Fruit fly (Drosophila melanogaster) whole organism, embryonic: ENCODE measurements around the gene CG1273.

Source experiments
- Ada2b ChIP-seq: fragments of 200-800 bp; sonication (Bioruptor generic); IDR thresholded peaks from 2 replicates; pipeline ENCODE4 v1.3.6; 2022; ENCODE audit warnings: missing biosample characterization, missing genetic modification characterization
- CG10543 ChIP-seq: fragments of 200-800 bp; sonication (Bioruptor generic); optimal IDR thresholded peaks from 3 replicates; lab custom pipeline; 2017; ENCODE audit warnings: missing biosample characterization, mild to moderate bottlenecking, missing genetic modification characterization, moderate library complexity
- CG11696 ChIP-seq: fragments of 200-800 bp; sonication (Bioruptor generic); IDR thresholded peaks from 2 replicates; pipeline ENCODE4 v1.3.6; 2022; ENCODE audit warnings: missing biosample characterization, missing genetic modification characterization
- CG11723 ChIP-seq: fragments of 200-800 bp; sonication (Bioruptor generic); optimal IDR thresholded peaks from 2 replicates; lab custom pipeline; 2017; ENCODE audit warnings: missing biosample characterization, mild to moderate bottlenecking, missing genetic modification characterization
- CG13775 ChIP-seq: fragments of 200-800 bp; sonication (Bioruptor generic); optimal IDR thresholded peaks from 3 replicates; lab custom pipeline; 2017; ENCODE audit warnings: missing biosample characterization, mild to moderate bottlenecking, missing genetic modification characterization
- CG14667 ChIP-seq: fragments of 200-800 bp; sonication (Bioruptor generic); IDR thresholded peaks from 2 replicates; pipeline ENCODE4 v1.3.6; 2022; ENCODE audit warnings: missing biosample characterization, missing genetic modification characterization
- CG15479 ChIP-seq: fragments of 200-800 bp; sonication (Bioruptor generic); optimal IDR thresholded peaks from 3 replicates; lab custom pipeline; 2019; ENCODE audit warnings: missing biosample characterization, mild to moderate bottlenecking, missing genetic modification characterization, moderate library complexity
- CG15696 ChIP-seq: fragments of 200-800 bp; sonication (Bioruptor generic); optimal IDR thresholded peaks from 2 replicates; lab custom pipeline; 2019; ENCODE audit warnings: missing biosample characterization, mild to moderate bottlenecking, missing genetic modification characterization, moderate library complexity
- CG1647 ChIP-seq: fragments of 200-800 bp; sonication (Bioruptor generic); optimal IDR thresholded peaks from 3 replicates; lab custom pipeline; 2016; ENCODE audit warnings: missing biosample characterization, missing genetic modification characterization
- CG18764 ChIP-seq: fragments of 200-800 bp; sonication (Bioruptor generic); optimal IDR thresholded peaks from 3 replicates; lab custom pipeline; 2016; ENCODE audit warnings: missing biosample characterization, missing genetic modification characterization
- CG2120 ChIP-seq: fragments of 200-800 bp; sonication (Bioruptor generic); optimal IDR thresholded peaks from 3 replicates; lab custom pipeline; 2016; ENCODE audit warnings: missing biosample characterization, missing genetic modification characterization
- CG2889 ChIP-seq: fragments of 200-800 bp; sonication (Bioruptor generic); IDR thresholded peaks from 3 replicates; pipeline ENCODE4 v1.3.6; 2022; ENCODE audit warnings: missing biosample characterization, missing genetic modification characterization
- CG31441 ChIP-seq: fragments of 200-800 bp; sonication (Bioruptor generic); IDR thresholded peaks from 2 replicates; pipeline ENCODE4 v1.3.6; 2022; ENCODE audit warnings: missing biosample characterization, missing genetic modification characterization
- CG4730 ChIP-seq: fragments of 200-800 bp; sonication (Bioruptor generic); IDR thresholded peaks from 2 replicates; pipeline ENCODE4 v1.3.6; 2022; ENCODE audit warnings: missing biosample characterization, missing genetic modification characterization
- CG6813 ChIP-seq: fragments of 200-800 bp; sonication (Bioruptor generic); optimal IDR thresholded peaks from 2 replicates; lab custom pipeline; 2017; ENCODE audit warnings: missing biosample characterization, missing genetic modification characterization, mild to moderate bottlenecking, moderate library complexity, missing genetic modification reagents
- CG6854 ChIP-seq: fragments of 200-800 bp; sonication (Bioruptor generic); optimal IDR thresholded peaks from 3 replicates; lab custom pipeline; 2017; ENCODE audit warnings: missing biosample characterization, mild to moderate bottlenecking, missing genetic modification characterization
- CG9437 ChIP-seq: fragments of 200-800 bp; sonication (Bioruptor generic); optimal IDR thresholded peaks from 2 replicates; lab custom pipeline; 2018; ENCODE audit warnings: missing biosample characterization, mild to moderate bottlenecking, missing genetic modification characterization
- CG9797 ChIP-seq: fragments of 200-800 bp; sonication (Bioruptor generic); optimal IDR thresholded peaks from 3 replicates; lab custom pipeline; 2018; ENCODE audit warnings: missing biosample characterization, mild to moderate bottlenecking, missing genetic modification characterization
- CG9817 ChIP-seq: fragments of 200-800 bp; sonication (Bioruptor generic); optimal IDR thresholded peaks from 2 replicates; lab custom pipeline; 2018; ENCODE audit warnings: missing biosample characterization, mild to moderate bottlenecking, missing genetic modification characterization, moderate library complexity
- CkIIα-i1 ChIP-seq: fragments of 200-800 bp; sonication (Bioruptor generic); IDR thresholded peaks from 2 replicates; pipeline ENCODE4 v1.3.6; 2022; ENCODE audit warnings: missing biosample characterization, missing genetic modification characterization
- Dek ChIP-seq: fragments of 200-800 bp; sonication (Bioruptor generic); optimal IDR thresholded peaks from 3 replicates; lab custom pipeline; 2019; ENCODE audit warnings: missing biosample characterization, mild to moderate bottlenecking, missing genetic modification characterization, moderate library complexity
- Dfd ChIP-seq, 2 experiments: fragments of >200 bp; optimal IDR thresholded peaks; 2 replicates each; lab custom pipeline; 2017; ENCODE audit warnings: missing biosample characterization in 2 of 2, missing genetic modification characterization in 2 of 2
- Dp ChIP-seq: fragments of 200-800 bp; sonication (Bioruptor generic); optimal IDR thresholded peaks from 2 replicates; lab custom pipeline; 2018; ENCODE audit warnings: missing biosample characterization, mild to moderate bottlenecking, missing genetic modification characterization, moderate library complexity
- E2f2 ChIP-seq: fragments of 200-800 bp; sonication (Bioruptor generic); IDR thresholded peaks from 2 replicates; pipeline ENCODE4 v1.3.6; 2022; ENCODE audit warnings: missing biosample characterization, missing genetic modification characterization
- NC2β ChIP-seq: fragments of 200-800 bp; sonication (Bioruptor generic); optimal IDR thresholded peaks from 2 replicates; lab custom pipeline; 2016; ENCODE audit warnings: missing biosample characterization, missing genetic modification characterization
- Poxn ChIP-seq: fragments of 200-800 bp; sonication (Bioruptor generic); IDR thresholded peaks from 2 replicates; pipeline ENCODE4 v1.3.6; 2022; ENCODE audit warnings: missing biosample characterization, missing genetic modification characterization
- Ptx1 ChIP-seq: fragments of 200-800 bp; sonication (Bioruptor generic); IDR thresholded peaks from 2 replicates; pipeline ENCODE4 v1.3.6; 2022; ENCODE audit warnings: missing biosample characterization, missing genetic modification characterization
- Vsx1 ChIP-seq: fragments of 200-800 bp; sonication (Bioruptor generic); optimal IDR thresholded peaks from 2 replicates; lab custom pipeline; 2017; ENCODE audit warnings: missing biosample characterization, mild to moderate bottlenecking, missing genetic modification characterization, missing genetic modification reagents
- chif ChIP-seq, 2 experiments: fragments of 200-800 bp; sonication (Bioruptor generic); optimal IDR thresholded peaks; 3 replicates each; lab custom pipeline; 2016; ENCODE audit warnings: missing biosample characterization in 2 of 2, missing genetic modification characterization in 2 of 2
- chm ChIP-seq: fragments of 200-800 bp; sonication (Bioruptor generic); IDR thresholded peaks from 2 replicates; pipeline ENCODE4 v1.3.6; 2022; ENCODE audit warnings: missing biosample characterization, missing genetic modification characterization
- disco-r ChIP-seq: fragments of 200-800 bp; sonication (Bioruptor generic); optimal IDR thresholded peaks from 2 replicates; lab custom pipeline; 2016; ENCODE audit warnings: missing biosample characterization, missing genetic modification characterization
- eyg ChIP-seq: fragments of 200-800 bp; sonication (Bioruptor generic); optimal IDR thresholded peaks from 3 replicates; lab custom pipeline; 2016; ENCODE audit warnings: missing biosample characterization, missing genetic modification characterization
- fu2 ChIP-seq: fragments of 200-800 bp; sonication (Bioruptor generic); optimal IDR thresholded peaks from 2 replicates; lab custom pipeline; 2016; ENCODE audit warnings: missing biosample characterization, missing genetic modification characterization
- grn ChIP-seq: fragments of 200-800 bp; sonication (Bioruptor generic); optimal IDR thresholded peaks from 3 replicates; lab custom pipeline; 2017; ENCODE audit warnings: missing biosample characterization, missing genetic modification characterization
- jumu ChIP-seq: fragments of 200-800 bp; sonication (Bioruptor generic); optimal IDR thresholded peaks from 3 replicates; lab custom pipeline; 2016; ENCODE audit warnings: missing biosample characterization, missing genetic modification characterization
- lab ChIP-seq: fragments of 200-800 bp; sonication (Bioruptor generic); optimal IDR thresholded peaks from 3 replicates; lab custom pipeline; 2017; ENCODE audit warnings: missing biosample characterization, missing genetic modification characterization, mild to moderate bottlenecking, moderate library complexity, missing genetic modification reagents
- nerfin-1 ChIP-seq: fragments of 200-800 bp; sonication (Bioruptor generic); optimal IDR thresholded peaks from 3 replicates; lab custom pipeline; 2019; ENCODE audit warnings: missing biosample characterization, mild to moderate bottlenecking, missing genetic modification characterization, moderate library complexity
- row ChIP-seq: fragments of 200-800 bp; sonication (Bioruptor generic); IDR thresholded peaks from 3 replicates; pipeline ENCODE4 v1.3.6; 2022; ENCODE audit warnings: missing biosample characterization, missing genetic modification characterization
- run ChIP-seq: fragments of 200-800 bp; sonication (Bioruptor generic); optimal IDR thresholded peaks from 3 replicates; lab custom pipeline; 2018; ENCODE audit warnings: missing biosample characterization, mild to moderate bottlenecking, missing genetic modification characterization
- salm ChIP-seq: fragments of 200-800 bp; sonication (Bioruptor generic); optimal IDR thresholded peaks from 2 replicates; lab custom pipeline; 2018; ENCODE audit warnings: missing biosample characterization, mild to moderate bottlenecking, missing genetic modification characterization
- sc ChIP-seq, 3 experiments: fragments of >200 bp in 2 of 3; fragments of 200-800 bp in 1 of 3; sonication (Bioruptor generic) in 1 of 3; optimal IDR thresholded peaks; 2 replicates in 2 of 3; 3 replicates in 1 of 3; lab custom pipeline; 2017; ENCODE audit warnings: mild to moderate bottlenecking in 1 of 3, missing biosample characterization in 1 of 3, missing genetic modification characterization in 1 of 3, missing genetic modification reagents in 1 of 3
- seq ChIP-seq: fragments of 200-800 bp; sonication (Bioruptor generic); IDR thresholded peaks from 2 replicates; pipeline ENCODE4 v1.3.6; 2022; ENCODE audit warnings: missing biosample characterization, missing genetic modification characterization
- sim ChIP-seq: fragments of 200-800 bp; sonication (Bioruptor generic); IDR thresholded peaks from 2 replicates; pipeline ENCODE4 v1.3.6; 2022; ENCODE audit warnings: missing biosample characterization, missing genetic modification characterization
- sisA ChIP-seq: fragments of 200-800 bp; sonication (Bioruptor generic); IDR thresholded peaks from 2 replicates; pipeline ENCODE4 v1.3.6; 2022; ENCODE audit warnings: missing biosample characterization, missing genetic modification characterization
- sna ChIP-seq: fragments of 200-800 bp; sonication (Bioruptor generic); IDR thresholded peaks from 2 replicates; pipeline ENCODE4 v1.3.6; 2022; ENCODE audit warnings: missing biosample characterization, missing genetic modification characterization; ENCODE audit not compliant: partially characterized antibody
- stc ChIP-seq: fragments of 200-800 bp; sonication (Bioruptor generic); IDR thresholded peaks from 2 replicates; pipeline ENCODE4 v1.3.6; 2022; ENCODE audit warnings: missing biosample characterization, missing genetic modification characterization
- tin ChIP-seq: fragments of 200-800 bp; sonication (Bioruptor generic); optimal IDR thresholded peaks from 3 replicates; lab custom pipeline; 2016; ENCODE audit warnings: missing biosample characterization, missing genetic modification characterization
- trem ChIP-seq: fragments of 200-800 bp; optimal IDR thresholded peaks from 3 replicates; lab custom pipeline; 2019; ENCODE audit warnings: missing biosample characterization, mild to moderate bottlenecking, missing genetic modification characterization, moderate library complexity
- unpg ChIP-seq: fragments of 200-800 bp; sonication (Bioruptor generic); optimal IDR thresholded peaks from 3 replicates; lab custom pipeline; 2018; ENCODE audit warnings: missing biosample characterization, mild to moderate bottlenecking, missing genetic modification characterization, moderate library complexity
- vnd ChIP-seq: fragments of 200-800 bp; sonication (Bioruptor generic); IDR thresholded peaks from 3 replicates; pipeline ENCODE4 v1.3.6; 2022; ENCODE audit warnings: missing biosample characterization, missing genetic modification characterization; ENCODE audit not compliant: partially characterized antibody

The CG1273 gene

dm6 chr3L:4230357-4230901 is 33.1 kb upstream of the CG1273 start (continued):
- TF ChIP-seq CG14667, result peak; percentile 86
- TF ChIP-seq CG9817 (tag; lab: Kevin White, UChicago), result peak; percentile 77
- peak; percentile 65 for TF ChIP-seq Ada2b (GFP tag; lab: Robert Waterston, UW)
- TF ChIP-seq nerfin-1, result peak; percentile 93
- TF ChIP-seq disco-r (GFP tag; lab: Kevin White, UChicago), result peak; percentile 78
- TF ChIP-seq CG13775 (GFP tag; lab: Kevin White, UChicago), result peak; percentile 92
- TF ChIP-seq seq (GFP tag; lab: Robert Waterston, UW), result peak; percentile 77
- no peak for TF ChIP-seq Dp (GFP tag; lab: Kevin White, UChicago)
- TF ChIP-seq CG6854, result peak; percentile 61
- TF ChIP-seq Dek (tag; lab: Kevin White, UChicago), result peak; percentile 79
- TF ChIP-seq chm (GFP tag; lab: Robert Waterston, UW), result peak; percentile 81
- TF ChIP-seq Ptx1 (GFP tag; lab: Robert Waterston, UW), result peak; percentile 93
- peak; percentile 76 for TF ChIP-seq eyg (GFP tag; lab: Kevin White, UChicago)
- TF ChIP-seq CG31441 (GFP tag; lab: Robert Waterston, UW), result peak; percentile 98
- no peak for TF ChIP-seq sc (optimal IDR thresholded peaks at IDR 0.05; lab: Kevin White, UChicago)
- peak; percentile 90 for TF ChIP-seq sc (GFP tag; optimal IDR thresholded peaks at IDR 0.05; lab: Kevin White, UChicago)
- peak; percentile 93 to 98 for TF ChIP-seq chif (GFP tag; optimal IDR thresholded peaks at IDR 0.05; lab: Kevin White, UChicago)
- TF ChIP-seq NC2β, result peak; percentile 94
- TF ChIP-seq tin, result peak; percentile 94
- TF ChIP-seq CG6813 (GFP tag; lab: Kevin White, UChicago), result peak; percentile 88
- TF ChIP-seq lab (GFP tag; lab: Kevin White, UChicago), result peak; percentile 85
- TF ChIP-seq CG11696 (GFP tag; lab: Robert Waterston, UW), result peak; percentile 49
- TF ChIP-seq CG9437 (GFP tag; lab: Kevin White, UChicago), result peak; percentile 86
- TF ChIP-seq CG4730, result peak; percentile 82
- peak; percentile 99 for TF ChIP-seq CG15696
- TF ChIP-seq vnd (GFP tag; lab: Robert Waterston, UW), result no peak
- no peak for TF ChIP-seq Dfd (GFP tag; optimal IDR thresholded peaks at IDR 0.05; lab: Kevin White, UChicago)
- TF ChIP-seq CG18764 (GFP tag; lab: Kevin White, UChicago), result peak; percentile 86
- TF ChIP-seq unpg, result peak; percentile 92
- peak; percentile 49 for TF ChIP-seq grn (GFP tag; lab: Kevin White, UChicago)
- peak; percentile 86 for TF ChIP-seq sim (GFP tag; lab: Robert Waterston, UW)
- TF ChIP-seq row, result peak; percentile 96
- TF ChIP-seq Poxn, result no peak
- peak; percentile 94 for TF ChIP-seq jumu (GFP tag; lab: Kevin White, UChicago)
- TF ChIP-seq run (tag; lab: Kevin White, UChicago), result peak; percentile 85
- TF ChIP-seq CG9797, result peak; percentile 42
- peak; percentile 43 for TF ChIP-seq CG2120
- peak; percentile 82 for TF ChIP-seq Vsx1 (GFP tag; lab: Kevin White, UChicago)
- TF ChIP-seq CG1647 (GFP tag; lab: Kevin White, UChicago), result peak; percentile 80
- peak; percentile 67; the same call in 1 of the 2 replicates for TF ChIP-seq E2f2 (GFP tag; lab: Robert Waterston, UW)
- TF ChIP-seq trem, result peak; percentile 93
- peak; percentile 94 for TF ChIP-seq sisA (GFP tag; lab: Robert Waterston, UW)
- TF ChIP-seq sna, result no peak
- peak; percentile 97 for TF ChIP-seq CG15479 (GFP tag; lab: Kevin White, UChicago)
- no peak for TF ChIP-seq CkIIα-i1 (GFP tag; lab: Robert Waterston, UW)
- peak; percentile 70; the same call in 2 of the 3 replicates for TF ChIP-seq CG2889 (GFP tag; lab: Robert Waterston, UW)
- peak; percentile 68 for TF ChIP-seq fu2 (GFP tag; lab: Kevin White, UChicago)
- peak; percentile 87 for TF ChIP-seq CG11723 (GFP tag; lab: Kevin White, UChicago)
- peak; percentile 90 for TF ChIP-seq stc
- TF ChIP-seq salm (tag; lab: Kevin White, UChicago), result peak; percentile 91
- peak; percentile 82 for TF ChIP-seq CG10543
